Worm (Caenorhabditis elegans): ENCODE data around the gene fbxb-25.
A peak's percentile ranks its signal among the peaks of the same experiment; 100 is the strongest.

Gene fbxb-25

ce11 chrII:1653397-1653796 is 30.4 kb upstream of the fbxb-25 start, which contains the start of gene fbxb-15:
TSS of gene fbxb-15 (minus strand) at chrII:1653497.
- no peak for TF ChIP-seq sox-4 (tag; optimal IDR thresholded peaks at IDR 0.05)
- no peak for TF ChIP-seq ztf-16 (tag; optimal IDR thresholded peaks at IDR 0.05)
- no peak for TF ChIP-seq Y22D7AL.16 (tag; optimal IDR thresholded peaks at IDR 0.05)
- TF ChIP-seq hlh-6 (tag; optimal IDR thresholded peaks at IDR 0.05) = no peak
- TF ChIP-seq zip-5 (tag; optimal IDR thresholded peaks at IDR 0.05) = no peak
- no peak for TF ChIP-seq ceh-22 (tag; optimal IDR thresholded peaks at IDR 0.05)
- TF ChIP-seq npax-4 (tag; optimal IDR thresholded peaks at IDR 0.05) = no peak
- TF ChIP-seq lim-6 (tag; optimal IDR thresholded peaks at IDR 0.05) = no peak
- TF ChIP-seq ets-4 (tag; optimal IDR thresholded peaks at IDR 0.05) = no peak
- TF ChIP-seq nfya-1 (tag; optimal IDR thresholded peaks at IDR 0.05) = no peak
- no peak for TF ChIP-seq sdc-2 (tag; optimal IDR thresholded peaks at IDR 0.05)
- no peak for TF ChIP-seq pha-4 (tag; optimal IDR thresholded peaks at IDR 0.05)
- TF ChIP-seq eyg-1 (tag; optimal IDR thresholded peaks at IDR 0.05) = no peak
- TF ChIP-seq fkh-10 (GFP tag; optimal IDR thresholded peaks at IDR 0.05) = no peak
- no peak for TF ChIP-seq sox-2 (GFP tag; IDR thresholded peaks at IDR 0.05)
- TF ChIP-seq ahr-1 (tag; optimal IDR thresholded peaks at IDR 0.05) = no peak
- no peak for TF ChIP-seq lin-11 (tag; optimal IDR thresholded peaks at IDR 0.05)
- TF ChIP-seq mec-3 (tag; optimal IDR thresholded peaks at IDR 0.05; ENCODE audit: borderline replicate concordance) = no peak

DNA sequence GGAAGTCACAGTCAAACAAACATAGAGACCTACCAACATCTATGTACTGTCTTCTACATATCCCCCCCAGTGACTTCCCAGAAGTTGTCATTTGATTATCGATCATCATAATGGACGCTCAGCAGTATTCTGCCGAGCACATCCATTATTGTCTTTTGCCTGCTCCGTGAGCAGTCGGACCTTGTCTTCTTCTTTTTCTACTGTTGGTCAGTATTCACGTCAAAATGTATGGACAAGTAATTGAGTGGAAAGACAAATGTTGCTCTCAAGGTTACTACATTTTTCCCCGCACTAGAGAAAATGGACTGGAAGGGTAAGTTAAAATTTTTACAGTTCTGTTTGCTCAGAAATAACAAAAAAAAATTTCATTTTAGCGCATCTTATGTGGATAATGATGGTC is 28.9 kb upstream of the fbxb-25 start, which contains the start of gene btb-12:
Gene btb-12, plus strand, starts transcription at position 301 of the 400 bp plus-strand sequence.
- TF ChIP-seq ets-4 (tag; optimal IDR thresholded peaks at IDR 0.05) = no peak
- TF ChIP-seq zip-5 (tag; optimal IDR thresholded peaks at IDR 0.05) = no peak
- no peak for TF ChIP-seq dve-1 (tag; optimal IDR thresholded peaks at IDR 0.05)
- no peak for TF ChIP-seq gmeb-2 (tag; optimal IDR thresholded peaks at IDR 0.05)
- TF ChIP-seq ztf-16 (tag; optimal IDR thresholded peaks at IDR 0.05) = no peak
- TF ChIP-seq hlh-15 (tag; optimal IDR thresholded peaks at IDR 0.05) = no peak
- TF ChIP-seq ceh-2 (tag; optimal IDR thresholded peaks at IDR 0.05) = no peak
- TF ChIP-seq ceh-45 (GFP tag; IDR thresholded peaks at IDR 0.05) = no peak
- no peak for TF ChIP-seq mec-3 (tag; optimal IDR thresholded peaks at IDR 0.05; ENCODE audit: borderline replicate concordance)
- no peak for TF ChIP-seq C38D4.7 (GFP tag; optimal IDR thresholded peaks at IDR 0.05)
- TF ChIP-seq hlh-6 (tag; optimal IDR thresholded peaks at IDR 0.05) = no peak
- TF ChIP-seq ceh-48 (tag; optimal IDR thresholded peaks at IDR 0.05) = no peak
- TF ChIP-seq sox-4 (tag; optimal IDR thresholded peaks at IDR 0.05) = no peak
- no peak for TF ChIP-seq ama-1 (optimal IDR thresholded peaks at IDR 0.05)
- TF ChIP-seq unc-3 (GFP tag; conservative IDR thresholded peaks at IDR 0.05) = no peak
- no peak for TF ChIP-seq unc-3 (tag; optimal IDR thresholded peaks at IDR 0.05)
- no peak for TF ChIP-seq ref-2 (tag; optimal IDR thresholded peaks at IDR 0.05)

DNA sequence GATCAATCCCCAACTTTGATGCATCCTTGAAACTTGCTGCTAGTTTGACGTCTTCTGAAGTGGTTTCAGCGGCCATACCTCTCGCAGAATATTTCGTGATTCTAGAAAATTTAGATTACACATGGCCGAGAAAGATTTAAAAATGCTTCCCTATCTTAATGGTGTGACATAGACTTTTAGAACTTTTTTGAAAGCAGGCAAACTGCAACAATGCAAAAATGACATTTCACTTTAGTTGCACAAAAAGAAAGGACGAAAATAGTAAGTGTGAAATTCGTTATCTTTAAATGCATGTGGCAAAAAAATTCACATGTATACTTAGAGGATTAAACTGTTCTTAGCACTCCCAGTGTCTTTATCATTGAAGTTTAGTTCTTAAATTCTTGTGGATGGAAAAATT is 26.6 kb upstream of the fbxb-25 start, which contains the start of gene ZC204.12:
Gene ZC204.12, minus strand, starts transcription at position 101 of the 400 bp plus-strand sequence.
- TF ChIP-seq pha-4 (tag; optimal IDR thresholded peaks at IDR 0.05) (no peak), dmd-4 (tag; optimal IDR thresholded peaks at IDR 0.05; ENCODE audit: borderline replicate concordance) (no peak), pha-2 (tag; optimal IDR thresholded peaks at IDR 0.05) (no peak), pag-3 (tag; optimal IDR thresholded peaks at IDR 0.05; ENCODE audit: borderline replicate concordance) (no peak), unc-86 (tag; optimal IDR thresholded peaks at IDR 0.05) (no peak), ceh-30 (tag; optimal IDR thresholded peaks at IDR 0.05) (no peak), fax-1 (tag; optimal IDR thresholded peaks at IDR 0.05) (no peak), sdc-2 (tag; optimal IDR thresholded peaks at IDR 0.05) (no peak), T23F11.4 (GFP tag; optimal IDR thresholded peaks at IDR 0.05) (no peak), pat-9 (tag; optimal IDR thresholded peaks at IDR 0.05) (no peak), tbx-7 (tag; optimal IDR thresholded peaks at IDR 0.05) (no peak), nfya-1 (tag; optimal IDR thresholded peaks at IDR 0.05) (no peak)

DNA sequence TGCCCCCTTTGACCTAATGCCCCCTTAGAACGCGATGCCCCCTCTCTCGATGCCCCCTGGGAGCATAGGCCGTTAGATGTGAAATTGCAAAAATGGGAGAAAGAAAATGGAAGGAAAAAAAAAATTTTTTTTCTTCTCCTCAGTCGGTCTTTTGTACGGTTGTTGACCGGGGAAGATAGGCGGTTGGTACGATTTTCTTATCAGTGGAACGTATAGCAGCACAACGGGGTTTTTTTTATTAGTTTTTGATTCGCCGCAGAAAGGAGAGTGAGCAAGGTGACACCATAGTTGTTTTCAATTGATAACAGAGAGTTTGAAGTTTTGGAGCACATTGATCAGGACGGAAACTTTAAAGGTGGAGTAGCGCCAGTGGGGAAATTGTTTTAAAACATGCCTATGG is 24.1 kb upstream of the fbxb-25 start:
- TF ChIP-seq elt-2 (tag; optimal IDR thresholded peaks at IDR 0.05) = peak; percentile 16

All from whole organism, late embryonic.